Fruit fly (Drosophila melanogaster): Measurements from ENCODE around the gene Dyro.

Dyro gene

DNA sequence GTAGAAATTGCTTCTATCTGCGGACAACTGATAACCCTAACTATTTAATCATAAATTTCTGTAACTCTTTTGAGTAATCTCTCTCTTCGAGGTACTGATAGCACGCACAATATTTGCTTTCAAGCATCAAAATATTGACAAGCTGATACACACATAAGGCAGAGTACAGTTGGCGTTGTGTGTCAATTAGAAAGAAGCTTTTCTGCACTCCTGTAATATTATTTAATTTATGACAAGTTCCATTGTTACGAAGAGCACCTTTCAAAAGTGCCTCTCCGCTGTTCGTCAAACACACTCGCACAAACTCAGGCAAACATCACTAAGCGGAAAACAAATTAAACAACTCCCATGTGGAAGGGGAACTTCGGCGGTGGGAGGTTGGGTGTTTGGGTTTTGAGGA is 21.7 kb upstream of the Dyro start (continued):
- TF ChIP-seq CG1647 (GFP tag; optimal IDR thresholded peaks at IDR 0.05) = no peak
- no peak for TF ChIP-seq en (GFP tag; optimal IDR thresholded peaks at IDR 0.05)
- peak; percentile 36 for TF ChIP-seq Vsx1 (GFP tag; optimal IDR thresholded peaks at IDR 0.05)
- peak; percentile 35 for TF ChIP-seq CG15011 (GFP tag; optimal IDR thresholded peaks at IDR 0.05)
- TF ChIP-seq CG1603 (tag; optimal IDR thresholded peaks at IDR 0.05) = peak; percentile 50
- peak; percentile 8 for TF ChIP-seq odd (GFP tag; optimal IDR thresholded peaks at IDR 0.05)
- TF ChIP-seq CG15696 (tag; optimal IDR thresholded peaks at IDR 0.05) = peak; percentile 43
- peak; percentile 25 for TF ChIP-seq unpg (GFP tag; optimal IDR thresholded peaks at IDR 0.05)
- TF ChIP-seq crol (GFP tag; IDR thresholded peaks at IDR 0.05) = peak; percentile 46; the same call in 1 of the 2 replicates
- no peak for TF ChIP-seq CG4707 (GFP tag; optimal IDR thresholded peaks at IDR 0.05)
- peak; percentile 3 for TF ChIP-seq CG17568 (GFP tag; optimal IDR thresholded peaks at IDR 0.05)
- TF ChIP-seq CG3407 (GFP tag; optimal IDR thresholded peaks at IDR 0.05) = peak; percentile 23
- TF ChIP-seq Asciz (GFP tag; optimal IDR thresholded peaks at IDR 0.05) = peak; percentile 29
- TF ChIP-seq CG6813 (GFP tag; optimal IDR thresholded peaks at IDR 0.05) = no peak
- TF ChIP-seq HHEX (GFP tag; optimal IDR thresholded peaks at IDR 0.05) = peak; percentile 1
- peak; percentile 7 for TF ChIP-seq CTCF (GFP tag; optimal IDR thresholded peaks at IDR 0.05)
- no peak for TF ChIP-seq Stat92E (GFP tag; optimal IDR thresholded peaks at IDR 0.05)
- peak; percentile 88 for TF ChIP-seq sens (GFP tag)
- TF ChIP-seq Med (GFP tag) = peak; percentile 14
- no peak for TF ChIP-seq Antp (GFP tag; optimal IDR thresholded peaks at IDR 0.05)
- TF ChIP-seq gsb-n (tag; optimal IDR thresholded peaks at IDR 0.05) = peak; percentile 60
- no peak for TF ChIP-seq NC2α (GFP tag; optimal IDR thresholded peaks at IDR 0.05)
- peak; percentile 20 for TF ChIP-seq PHDP (tag; optimal IDR thresholded peaks at IDR 0.05)
- TF ChIP-seq CG11560 (tag; IDR thresholded peaks at IDR 0.05) = no peak
- TF ChIP-seq CG17361 (GFP tag; IDR thresholded peaks at IDR 0.05) = no peak
- TF ChIP-seq CG3281 (GFP tag; optimal IDR thresholded peaks at IDR 0.05) = no peak
- no peak for TF ChIP-seq Sry-δ (GFP tag; optimal IDR thresholded peaks at IDR 0.05)
- TF ChIP-seq pita (GFP tag; optimal IDR thresholded peaks at IDR 0.05) = no peak
- peak; percentile 55 for TF ChIP-seq Xrp1 (GFP tag; IDR thresholded peaks at IDR 0.05)

DNA sequence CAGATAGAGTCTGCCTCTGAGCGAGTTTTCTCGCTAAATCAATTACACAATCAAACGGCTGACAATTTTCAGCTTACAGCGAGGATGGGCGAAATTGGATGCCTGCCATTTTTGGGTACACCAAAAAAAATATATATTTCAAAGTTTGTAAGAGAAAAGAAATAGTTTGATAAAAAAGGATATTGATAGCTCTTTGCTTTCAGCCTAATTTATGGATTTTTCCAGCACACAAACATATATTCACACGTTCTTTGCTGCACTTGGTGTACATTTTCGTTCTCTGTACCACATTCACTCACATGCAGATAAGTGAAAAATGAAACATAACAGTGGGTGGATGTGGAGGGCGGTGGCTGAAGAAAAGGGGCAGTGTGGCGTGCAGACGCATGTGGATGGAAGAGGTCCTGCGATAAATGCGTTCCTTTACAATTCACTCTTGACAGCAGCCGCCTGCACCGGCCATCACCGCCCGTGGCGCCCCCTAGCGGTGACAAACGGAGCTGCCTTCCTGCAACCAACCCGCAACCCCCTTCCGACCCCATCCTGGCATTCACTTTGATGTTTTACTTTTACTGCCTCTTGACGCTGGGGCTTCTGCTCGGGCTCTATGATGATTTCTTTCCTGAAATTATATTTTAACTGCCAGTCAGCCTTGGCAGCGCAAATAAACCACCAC is 19.3 kb upstream of the Dyro start:
- TF ChIP-seq nmo (GFP tag; optimal IDR thresholded peaks at IDR 0.05) = peak; percentile 8
- TF ChIP-seq Dbx (GFP tag; IDR thresholded peaks at IDR 0.05) = 0 out of 3 replicates have a peak, but pooled peaks have one; percentile 35
- TF ChIP-seq rib (GFP tag; IDR thresholded peaks at IDR 0.05) = no peak
- TF ChIP-seq CG6689 (GFP tag; IDR thresholded peaks at IDR 0.05) = peak; percentile 29; the same call in 1 of the 2 replicates
- 0 out of 2 replicates have a peak, but pooled peaks have one; percentile 5 for TF ChIP-seq ara (GFP tag; IDR thresholded peaks at IDR 0.05)
- no peak for TF ChIP-seq CG6791 (GFP tag; IDR thresholded peaks at IDR 0.05; ENCODE audit: partially characterized antibody)
- no peak for TF ChIP-seq yki (optimal IDR thresholded peaks at IDR 0.05)
- no peak for TF ChIP-seq hkb (optimal IDR thresholded peaks at IDR 0.05)
- TF ChIP-seq hkb (GFP tag; IDR thresholded peaks at IDR 0.05) = 0 out of 2 replicates have a peak, but pooled peaks have one; percentile 46
- TF ChIP-seq prd (optimal IDR thresholded peaks at IDR 0.05) = no peak
- TF ChIP-seq prd (GFP tag; IDR thresholded peaks at IDR 0.05) = peak; percentile 34; the same call in 1 of the 3 replicates
- TF ChIP-seq CG14667 (GFP tag; IDR thresholded peaks at IDR 0.05) = no peak
- TF ChIP-seq zfh1 (GFP tag; IDR thresholded peaks at IDR 0.05) = peak; percentile 55; the same call in 1 of the 3 replicates
- TF ChIP-seq CG14014 (GFP tag; IDR thresholded peaks at IDR 0.05) = 0 out of 2 replicates have a peak, but pooled peaks have one; percentile 6
- TF ChIP-seq Optix (GFP tag; IDR thresholded peaks at IDR 0.05) = 0 out of 3 replicates have a peak, but pooled peaks have one; percentile 14
- peak; percentile 7 for TF ChIP-seq CG11504 (tag; optimal IDR thresholded peaks at IDR 0.05)
- 0 out of 3 replicates have a peak, but pooled peaks have one; percentile 63 for TF ChIP-seq CG2199 (GFP tag; IDR thresholded peaks at IDR 0.05)
- TF ChIP-seq esg (GFP tag; conservative IDR thresholded peaks at IDR 0.05) = peak; percentile 13; the same call in 1 of the 2 replicates
- TF ChIP-seq CG4730 (GFP tag; IDR thresholded peaks at IDR 0.05) = peak; percentile 12; the same call in 1 of the 2 replicates
- peak; percentile 51 for TF ChIP-seq Ets65A (GFP tag)
- TF ChIP-seq Gug (GFP tag; IDR thresholded peaks at IDR 0.05) = 0 out of 4 replicates have a peak, but pooled peaks have one; percentile 8
- peak; percentile 9 for TF ChIP-seq bcd (GFP tag; optimal IDR thresholded peaks at IDR 0.05)
- peak in 1 of 2 experiments; percentile 24 for TF ChIP-seq bsh (GFP tag; optimal IDR thresholded peaks at IDR 0.05)

Measured in whole organism, embryonic.